Worm (Caenorhabditis elegans): ENCODE results near the gene vps-8.

DNA sequence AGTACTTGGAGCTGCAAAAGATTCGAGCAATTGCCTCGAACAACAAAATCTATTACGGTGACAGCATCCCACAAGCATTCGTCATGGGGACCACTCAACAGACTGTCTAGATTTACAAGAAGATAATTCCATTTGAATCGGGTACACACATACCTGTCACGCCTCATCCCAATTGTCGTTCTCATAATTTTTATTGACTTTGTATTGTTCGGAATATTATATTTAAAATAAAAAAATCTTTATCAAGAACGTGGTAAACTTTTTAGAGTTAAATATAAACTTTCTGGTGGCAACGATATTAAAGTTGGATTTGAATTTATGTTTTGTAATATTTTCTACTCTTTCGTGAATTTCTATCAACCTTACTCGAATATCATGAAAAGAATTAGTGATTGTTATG lies 13.4 kb upstream of the vps-8 start, which contains the start of gene C42C1.9:
- TF ChIP-seq flt-1 (GFP tag; IDR thresholded peaks at IDR 0.05) (no peak), tab-1 (GFP tag; IDR thresholded peaks at IDR 0.05) (no peak), ref-1 (GFP tag; conservative IDR thresholded peaks at IDR 0.05) (no peak), T22C8.4 (GFP tag; IDR thresholded peaks at IDR 0.05) (no peak), ztf-29 (GFP tag; IDR thresholded peaks at IDR 0.05) (no peak), ztf-23 (GFP tag; IDR thresholded peaks at IDR 0.05) (no peak), klf-2 (GFP tag; conservative IDR thresholded peaks at IDR 0.05) (no peak), med-1 (GFP tag; optimal IDR thresholded peaks at IDR 0.05; ENCODE audit: insufficient read depth) (no peak), cog-1 (tag; optimal IDR thresholded peaks at IDR 0.05) (no peak)
